Worm (Caenorhabditis elegans): Measurements from ENCODE around the gene znf-593.

The znf-593 gene

ce11 chrIII:11902782-11903181 is 15.7 kb downstream of the znf-593 start:
- no peak for TF ChIP-seq jun-1 (tag; optimal IDR thresholded peaks at IDR 0.05)
- TF ChIP-seq set-16 (GFP tag; IDR thresholded peaks at IDR 0.05): peak; percentile 79
- TF ChIP-seq daf-16 (GFP tag; optimal IDR thresholded peaks at IDR 0.05): no peak
- TF ChIP-seq daf-16 (tag; optimal IDR thresholded peaks at IDR 0.05): no peak
- no peak for TF ChIP-seq mxl-2 (GFP tag; conservative IDR thresholded peaks at IDR 0.05)
- no peak for TF ChIP-seq ceh-82 (tag; optimal IDR thresholded peaks at IDR 0.05)
- TF ChIP-seq attf-4 (tag; optimal IDR thresholded peaks at IDR 0.05): no peak
- no peak for TF ChIP-seq mep-1 (tag; optimal IDR thresholded peaks at IDR 0.05)

DNA sequence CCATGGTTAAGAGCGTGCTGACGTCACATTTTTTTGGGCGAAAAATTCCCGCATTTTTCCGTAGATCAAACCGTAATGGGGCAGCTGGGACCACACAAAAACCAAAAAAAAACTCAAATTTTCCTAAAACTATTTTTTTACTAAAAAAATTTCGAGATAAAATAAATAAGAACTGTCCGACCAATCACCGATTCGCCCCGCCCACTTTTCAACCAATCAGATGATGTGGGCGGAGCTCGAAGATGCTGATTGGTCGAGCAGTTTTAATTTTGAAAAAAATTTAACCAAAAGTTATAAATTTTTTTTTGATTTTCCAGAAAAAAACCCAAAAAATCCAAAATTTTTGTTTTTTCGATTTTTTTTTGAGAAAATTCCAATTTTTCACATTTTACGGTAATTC is 18.5 kb downstream of the znf-593 start:
- no peak for TF ChIP-seq egl-27 (tag; optimal IDR thresholded peaks at IDR 0.05)
- TF ChIP-seq hif-1 (tag; optimal IDR thresholded peaks at IDR 0.05): no peak
- TF ChIP-seq nhr-11 (tag; optimal IDR thresholded peaks at IDR 0.05): no peak
- no peak for TF ChIP-seq nhr-42 (GFP tag; IDR thresholded peaks at IDR 0.05)
- no peak for TF ChIP-seq madf-9 (GFP tag; conservative IDR thresholded peaks at IDR 0.05)
- TF ChIP-seq fkh-10 (GFP tag; optimal IDR thresholded peaks at IDR 0.05): no peak
- no peak for TF ChIP-seq gei-8 (GFP tag; optimal IDR thresholded peaks at IDR 0.05)
- no peak for TF ChIP-seq php-3 (GFP tag; IDR thresholded peaks at IDR 0.05)
- TF ChIP-seq mxl-3 (GFP tag; optimal IDR thresholded peaks at IDR 0.05): no peak
- TF ChIP-seq pqm-1 (tag; optimal IDR thresholded peaks at IDR 0.05): no peak
- TF ChIP-seq nhr-77 (tag; optimal IDR thresholded peaks at IDR 0.05): no peak
- TF ChIP-seq lin-38 (GFP tag; IDR thresholded peaks at IDR 0.05): no peak
- TF ChIP-seq arid-1 (GFP tag; conservative IDR thresholded peaks at IDR 0.05): no peak
- TF ChIP-seq ztf-11 (tag; optimal IDR thresholded peaks at IDR 0.05): no peak

DNA sequence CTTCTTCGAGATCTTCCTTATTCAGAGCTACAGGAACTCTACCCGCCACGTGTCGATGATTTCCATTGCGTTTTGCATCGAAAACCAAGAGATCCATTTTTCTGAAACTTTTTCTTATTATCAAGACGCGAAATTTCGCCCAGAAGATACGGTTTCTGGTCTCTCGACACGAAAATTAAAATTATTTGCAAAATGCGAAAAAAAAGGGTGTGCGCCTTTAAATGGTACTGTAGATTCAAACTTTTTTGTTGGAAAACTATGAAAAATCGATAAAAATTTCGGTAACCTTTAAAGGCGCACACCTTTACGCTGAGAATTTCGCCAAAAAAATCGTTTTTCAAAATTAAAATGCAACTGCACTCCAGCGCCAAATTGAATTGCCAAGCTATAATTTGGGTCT is 20.4 kb downstream of the znf-593 start, which contains the start of gene tsen-2:
TSS of gene tsen-2 (minus strand) at position 101 of the 400 bp plus-strand sequence.
- no peak for TF ChIP-seq php-3 (GFP tag; IDR thresholded peaks at IDR 0.05)
- TF ChIP-seq F26F4.8 (GFP tag; conservative IDR thresholded peaks at IDR 0.05): no peak
- no peak for TF ChIP-seq jun-1 (tag; optimal IDR thresholded peaks at IDR 0.05)
- no peak for TF ChIP-seq ztf-7 (tag; optimal IDR thresholded peaks at IDR 0.05)
- no peak for TF ChIP-seq lir-3 (tag; optimal IDR thresholded peaks at IDR 0.05)

- TF ChIP-seq madf-5 (GFP tag; IDR thresholded peaks at IDR 0.05) (no peak), fkh-10 (GFP tag; optimal IDR thresholded peaks at IDR 0.05) (no peak), egl-27 (tag; optimal IDR thresholded peaks at IDR 0.05) (no peak), nhr-111 (GFP tag; optimal IDR thresholded peaks at IDR 0.05) (no peak), sdz-12 (GFP tag; optimal IDR thresholded peaks at IDR 0.05) (no peak), ceh-28 (tag; optimal IDR thresholded peaks at IDR 0.05) (no peak)
Observed at ce11 chrIII:11896652-11897051, 21.9 kb downstream of the znf-593 start.

- TF ChIP-seq ceh-28 (tag; optimal IDR thresholded peaks at IDR 0.05) (peak; percentile 3), F49E8.2 (tag; optimal IDR thresholded peaks at IDR 0.05; ENCODE audit: borderline replicate concordance) (no peak)
Observed at ce11 chrIII:11895504-11895903, 23.0 kb downstream of the znf-593 start.

DNA sequence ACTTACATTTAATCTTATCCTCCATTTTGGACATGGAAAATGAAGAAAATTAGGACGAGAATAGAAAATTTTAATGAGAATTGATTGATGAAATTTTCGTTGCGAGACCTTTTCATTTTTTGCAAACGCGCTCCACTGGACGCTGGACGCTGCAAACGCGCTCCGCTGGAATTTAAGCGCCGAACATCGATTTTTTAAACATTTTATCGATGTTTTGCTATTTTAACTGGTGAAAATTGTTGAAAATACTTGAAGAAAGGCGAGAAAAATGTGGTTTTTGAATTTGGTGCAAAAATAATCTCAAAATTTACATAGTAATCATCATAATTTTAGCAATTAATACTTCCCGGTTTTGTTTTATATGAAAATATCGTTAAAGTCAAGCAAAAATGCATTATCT is 25.6 kb downstream of the znf-593 start, which contains the start of gene Y56A3A.41:
TSS of gene Y56A3A.41 (minus strand) at position 101 of the 400 bp plus-strand sequence.
- TF ChIP-seq ceh-44 (GFP tag; IDR thresholded peaks at IDR 0.05) (no peak), hlh-11 (tag; optimal IDR thresholded peaks at IDR 0.05) (no peak), unc-130 (GFP tag; optimal IDR thresholded peaks at IDR 0.05) (no peak), dmd-9 (GFP tag; IDR thresholded peaks at IDR 0.05) (no peak), T20F7.1 (GFP tag; optimal IDR thresholded peaks at IDR 0.05) (no peak), nhr-237 (tag; optimal IDR thresholded peaks at IDR 0.05) (no peak), set-16 (GFP tag; IDR thresholded peaks at IDR 0.05) (no peak), fkh-10 (GFP tag; optimal IDR thresholded peaks at IDR 0.05) (no peak), cey-2 (tag; optimal IDR thresholded peaks at IDR 0.05; ENCODE audit: borderline replicate concordance, insufficient read depth) (no peak), ZK337.2 (GFP tag; IDR thresholded peaks at IDR 0.05) (no peak), nhr-41 (GFP tag; IDR thresholded peaks at IDR 0.05) (no peak), mxl-3 (GFP tag; optimal IDR thresholded peaks at IDR 0.05) (no peak), tag-97 (GFP tag; IDR thresholded peaks at IDR 0.05) (no peak), ztf-11 (tag; optimal IDR thresholded peaks at IDR 0.05) (no peak), aha-1 (tag) (no peak), zag-1 (tag; optimal IDR thresholded peaks at IDR 0.05) (no peak), Y75B8A.6 (GFP tag; IDR thresholded peaks at IDR 0.05) (no peak), nhr-11 (tag; optimal IDR thresholded peaks at IDR 0.05) (no peak)
